Worm (Caenorhabditis elegans) whole organism, midembryonic: Measurements from ENCODE around the gene F42A10.6.

Experiments used
- T22C8.4 ChIP-seq: fragments of 200-800 bp; sonication (Bioruptor generic); IDR thresholded peaks from 2 replicates; pipeline ENCODE4 v1.3.6; 2022; ENCODE audit warnings: missing genetic modification characterization, missing compliant biosample characterization
- cog-1 ChIP-seq: sonication (generic microtip); optimal IDR thresholded peaks from 2 replicates; lab custom pipeline; 2016; ENCODE audit warnings: missing genetic modification characterization, missing compliant biosample characterization
- flt-1 ChIP-seq: fragments of 200-800 bp; sonication (Bioruptor generic); IDR thresholded peaks from 2 replicates; pipeline ENCODE4 v1.3.6; 2022; ENCODE audit warnings: missing genetic modification characterization, missing compliant biosample characterization
- klf-2 ChIP-seq: fragments of 200-800 bp; sonication (Bioruptor generic); conservative IDR thresholded peaks from 2 replicates; pipeline ENCODE4 v1.3.6; 2022; ENCODE audit warnings: missing genetic modification reagents, missing genetic modification characterization, missing compliant biosample characterization
- med-1 ChIP-seq: sonication (generic microtip); optimal IDR thresholded peaks from 2 replicates; lab custom pipeline; 2017; ENCODE audit warnings: missing genetic modification characterization, mild to moderate bottlenecking, missing compliant biosample characterization, antibody characterized with exemption, missing genetic modification reagents; ENCODE audit not compliant: insufficient read depth
- ref-1 ChIP-seq: fragments of 200-800 bp; sonication (Bioruptor generic); conservative IDR thresholded peaks from 2 replicates; pipeline ENCODE4 v1.3.6; 2022; ENCODE audit warnings: missing genetic modification reagents, missing genetic modification characterization, missing compliant biosample characterization
- tab-1 ChIP-seq: fragments of 200-800 bp; sonication (Bioruptor generic); IDR thresholded peaks from 2 replicates; pipeline ENCODE4 v1.3.6; 2022; ENCODE audit warnings: missing genetic modification characterization, missing compliant biosample characterization
- ztf-23 ChIP-seq: fragments of 200-800 bp; sonication (Bioruptor generic); IDR thresholded peaks from 2 replicates; pipeline ENCODE4 v1.3.6; 2022; ENCODE audit warnings: missing genetic modification reagents, missing genetic modification characterization, missing compliant biosample characterization
- ztf-29 ChIP-seq: fragments of 200-800 bp; sonication (Bioruptor generic); IDR thresholded peaks from 2 replicates; pipeline ENCODE4 v1.3.6; 2022; ENCODE audit warnings: missing genetic modification reagents, missing genetic modification characterization, missing compliant biosample characterization

Gene F42A10.6

ce11 chrIII:6136178-6136577 is 40.5 kb downstream of the F42A10.6 start, which contains the start of gene mvk-1:
mvk-1 (minus strand) TSS chrIII:6136278.
- TF ChIP-seq klf-2 (no peak), cog-1 (no peak), tab-1 (GFP tag; lab: Robert Waterston, UW) (no peak), ztf-23 (GFP tag; lab: Robert Waterston, UW) (no peak), ztf-29 (no peak)

ce11 chrIII:6135211-6135610 is 41.5 kb downstream of the F42A10.6 start:
- no peak for TF ChIP-seq klf-2
- TF ChIP-seq ztf-23 (GFP tag; lab: Robert Waterston, UW): no peak

ce11 chrIII:6134111-6134510 is 42.5 kb downstream of the F42A10.6 start:
- no peak for TF ChIP-seq ztf-23 (GFP tag; lab: Robert Waterston, UW)
- no peak for TF ChIP-seq tab-1 (GFP tag; lab: Robert Waterston, UW)
- no peak for TF ChIP-seq flt-1
- TF ChIP-seq ref-1 (GFP tag; lab: Robert Waterston, UW): no peak
- TF ChIP-seq med-1 (GFP tag; lab: Kevin White, UChicago): no peak
- TF ChIP-seq ztf-29: no peak
- no peak for TF ChIP-seq klf-2
- no peak for TF ChIP-seq T22C8.4 (GFP tag; lab: Robert Waterston, UW)
- no peak for TF ChIP-seq cog-1

ce11 chrIII:6133389-6133789 is 43.3 kb downstream of the F42A10.6 start:
- TF ChIP-seq flt-1: 0 out of 2 replicates have a peak, but pooled peaks have one; percentile 6

- TF ChIP-seq klf-2 (no peak), T22C8.4 (GFP tag; lab: Robert Waterston, UW) (no peak)
Observed at ce11 chrIII:6132068-6132467, 44.6 kb downstream of the F42A10.6 start.
